Fruit fly (Drosophila melanogaster) whole organism, embryonic: ENCODE data around the gene HipHop.

Source experiments
- CG10274 ChIP-seq: fragments of 200-800 bp; sonication (Bioruptor generic); optimal IDR thresholded peaks from 3 replicates; lab custom pipeline; 2017; ENCODE audit warnings: missing biosample characterization, mild to moderate bottlenecking, missing genetic modification characterization
- CG11504 ChIP-seq: fragments of 200-800 bp; sonication (Bioruptor generic); optimal IDR thresholded peaks from 3 replicates; lab custom pipeline; 2019; ENCODE audit warnings: missing biosample characterization, mild to moderate bottlenecking, missing genetic modification characterization, moderate library complexity
- CG12299 ChIP-seq: fragments of 200-800 bp; sonication (Bioruptor generic); optimal IDR thresholded peaks from 2 replicates; lab custom pipeline; 2018; ENCODE audit warnings: missing biosample characterization, mild to moderate bottlenecking, missing genetic modification characterization
- CG1233 ChIP-seq: fragments of 200-800 bp; sonication (Bioruptor generic); optimal IDR thresholded peaks from 4 replicates; lab custom pipeline; 2018; ENCODE audit warnings: missing biosample characterization, mild to moderate bottlenecking, missing genetic modification characterization
- CG16779 ChIP-seq: fragments of 200-800 bp; sonication (Bioruptor generic); IDR thresholded peaks from 2 replicates; pipeline ENCODE4 v1.3.6; 2022; ENCODE audit warnings: missing biosample characterization, missing genetic modification characterization
- CG17912 ChIP-seq: fragments of 200-800 bp; sonication (Bioruptor generic); optimal IDR thresholded peaks from 2 replicates; lab custom pipeline; 2018; ENCODE audit warnings: missing biosample characterization, mild to moderate bottlenecking, missing genetic modification characterization
- CG2120 ChIP-seq: fragments of 200-800 bp; sonication (Bioruptor generic); optimal IDR thresholded peaks from 3 replicates; lab custom pipeline; 2016; ENCODE audit warnings: missing biosample characterization, missing genetic modification characterization
- CG2199 ChIP-seq: fragments of 200-800 bp; sonication (Bioruptor generic); IDR thresholded peaks from 3 replicates; pipeline ENCODE4 v1.3.6; 2022; ENCODE audit warnings: missing biosample characterization, missing genetic modification characterization
- CG34376 ChIP-seq: fragments of 200-800 bp; sonication (Bioruptor generic); optimal IDR thresholded peaks from 2 replicates; lab custom pipeline; 2018; ENCODE audit warnings: missing biosample characterization, mild to moderate bottlenecking, missing genetic modification characterization
- CG4730 ChIP-seq: fragments of 200-800 bp; sonication (Bioruptor generic); IDR thresholded peaks from 2 replicates; pipeline ENCODE4 v1.3.6; 2022; ENCODE audit warnings: missing biosample characterization, missing genetic modification characterization
- CG4820 ChIP-seq: fragments of 200-800 bp; sonication (Bioruptor generic); optimal IDR thresholded peaks from 3 replicates; lab custom pipeline; 2016; ENCODE audit warnings: missing biosample characterization, missing genetic modification characterization
- CG6175 ChIP-seq: fragments of 200-800 bp; sonication (Bioruptor generic); IDR thresholded peaks from 3 replicates; pipeline ENCODE4 v1.3.6; 2022; ENCODE audit warnings: missing biosample characterization, missing genetic modification characterization
- CG8281 ChIP-seq: fragments of 200-800 bp; sonication (Bioruptor generic); optimal IDR thresholded peaks from 2 replicates; lab custom pipeline; 2018; ENCODE audit warnings: missing biosample characterization, mild to moderate bottlenecking, missing genetic modification characterization, moderate library complexity
- CG8478 ChIP-seq: fragments of >200 bp; optimal IDR thresholded peaks from 2 replicates; lab custom pipeline; 2018
- CG9817 ChIP-seq: fragments of 200-800 bp; sonication (Bioruptor generic); optimal IDR thresholded peaks from 2 replicates; lab custom pipeline; 2018; ENCODE audit warnings: missing biosample characterization, mild to moderate bottlenecking, missing genetic modification characterization, moderate library complexity
- Chrac-16 ChIP-seq: fragments of 200-800 bp; sonication (Bioruptor generic); optimal IDR thresholded peaks from 3 replicates; lab custom pipeline; 2016; ENCODE audit warnings: missing biosample characterization, missing genetic modification characterization
- Dfd ChIP-seq, 2 experiments: fragments of >200 bp; optimal IDR thresholded peaks; 2 replicates each; lab custom pipeline; 2017; ENCODE audit warnings: missing biosample characterization in 2 of 2, missing genetic modification characterization in 2 of 2
- E2f1 ChIP-seq: fragments of 200-800 bp; sonication (Bioruptor generic); IDR thresholded peaks from 2 replicates; pipeline ENCODE4 v1.3.6; 2022; ENCODE audit warnings: missing biosample characterization, missing genetic modification characterization
- E2f2 ChIP-seq: fragments of 200-800 bp; sonication (Bioruptor generic); IDR thresholded peaks from 2 replicates; pipeline ENCODE4 v1.3.6; 2022; ENCODE audit warnings: missing biosample characterization, missing genetic modification characterization
- HLHmδ ChIP-seq: fragments of 200-800 bp; sonication (Bioruptor generic); optimal IDR thresholded peaks from 2 replicates; lab custom pipeline; 2018; ENCODE audit warnings: missing biosample characterization, mild to moderate bottlenecking, missing genetic modification characterization, moderate library complexity
- MTF-1 ChIP-seq: fragments of 200-800 bp; sonication (Bioruptor generic); optimal IDR thresholded peaks from 2 replicates; lab custom pipeline; 2018; ENCODE audit warnings: missing biosample characterization, mild to moderate bottlenecking, missing genetic modification characterization, borderline replicate concordance
- Pdp1 ChIP-seq, 2 experiments: fragments of 200-800 bp; sonication (Bioruptor generic); optimal IDR thresholded peaks; 3 replicates each; lab custom pipeline; 2016; ENCODE audit warnings: missing biosample characterization in 2 of 2, missing genetic modification characterization in 2 of 2, mild to moderate bottlenecking in 1 of 2, moderate library complexity in 1 of 2
- Side ChIP-seq: fragments of 200-800 bp; sonication (Bioruptor generic); optimal IDR thresholded peaks from 2 replicates; lab custom pipeline; 2016; ENCODE audit warnings: missing biosample characterization, missing genetic modification characterization
- Taf1 ChIP-seq: fragments of 200-800 bp; sonication (Bioruptor generic); IDR thresholded peaks from 2 replicates; pipeline ENCODE4 v1.3.6; 2022; ENCODE audit warnings: missing biosample characterization, missing genetic modification characterization
- amos ChIP-seq: fragments of 200-800 bp; sonication (Bioruptor generic); IDR thresholded peaks from 2 replicates; pipeline ENCODE4 v1.3.6; 2022; ENCODE audit warnings: missing biosample characterization, missing genetic modification characterization; ENCODE audit not compliant: partially characterized antibody
- exex ChIP-seq: fragments of 200-800 bp; sonication (Bioruptor generic); optimal IDR thresholded peaks from 4 replicates; lab custom pipeline; 2018; ENCODE audit warnings: missing biosample characterization, mild to moderate bottlenecking, missing genetic modification characterization, moderate library complexity
- ftz-f1 ChIP-seq: fragments of 200-800 bp; sonication (Bioruptor generic); optimal IDR thresholded peaks from 2 replicates; lab custom pipeline; 2016; ENCODE audit warnings: missing biosample characterization, missing genetic modification characterization
- gcm ChIP-seq: fragments of 200-800 bp; sonication (Bioruptor generic); optimal IDR thresholded peaks from 2 replicates; lab custom pipeline; 2019; ENCODE audit warnings: missing biosample characterization, mild to moderate bottlenecking, missing genetic modification characterization, moderate library complexity
- gt ChIP-seq: fragments of 200-800 bp; sonication (Bioruptor generic); IDR thresholded peaks from 2 replicates; pipeline ENCODE4 v1.3.6; 2022; ENCODE audit warnings: missing biosample characterization, missing genetic modification characterization
- jing ChIP-seq: fragments of 200-800 bp; sonication (Bioruptor generic); optimal IDR thresholded peaks from 2 replicates; lab custom pipeline; 2018; ENCODE audit warnings: missing biosample characterization, mild to moderate bottlenecking, missing genetic modification characterization
- lola ChIP-seq, 3 experiments: fragments of >200 bp in 2 of 3; fragments of 200-800 bp in 1 of 3; sonication (Bioruptor generic) in 1 of 3; optimal IDR thresholded peaks; 2 replicates each; lab custom pipeline; 2017 to 2019; ENCODE audit warnings: missing biosample characterization in 3 of 3, missing genetic modification characterization in 3 of 3, mild to moderate bottlenecking in 1 of 3, moderate library complexity in 1 of 3
- mirr ChIP-seq: fragments of 200-800 bp; sonication (Bioruptor generic); optimal IDR thresholded peaks from 3 replicates; lab custom pipeline; 2018; ENCODE audit warnings: missing biosample characterization, mild to moderate bottlenecking, missing genetic modification characterization
- pan ChIP-seq, 4 experiments: fragments of >200 bp in 3 of 4; fragments of 200-800 bp in 1 of 4; sonication (Bioruptor generic) in 1 of 4; optimal IDR thresholded peaks in 3 of 4; IDR thresholded peaks in 1 of 4; 2 replicates each; pipeline versions ENCODE4 v1.3.6 to Lab custom; 2017 to 2022; ENCODE audit warnings: missing biosample characterization in 2 of 4, missing genetic modification characterization in 2 of 4, mixed read lengths in 1 of 4
- pros ChIP-seq: fragments of 200-800 bp; sonication (Bioruptor generic); optimal IDR thresholded peaks from 3 replicates; lab custom pipeline; 2019; ENCODE audit warnings: missing biosample characterization, mild to moderate bottlenecking, missing genetic modification characterization, moderate library complexity
- scrt ChIP-seq: fragments of 200-800 bp; sonication (Bioruptor generic); optimal IDR thresholded peaks from 2 replicates; lab custom pipeline; 2018; ENCODE audit warnings: missing biosample characterization, mild to moderate bottlenecking, missing genetic modification characterization, moderate library complexity
- sna ChIP-seq: fragments of 200-800 bp; sonication (Bioruptor generic); IDR thresholded peaks from 2 replicates; pipeline ENCODE4 v1.3.6; 2022; ENCODE audit warnings: missing biosample characterization, missing genetic modification characterization; ENCODE audit not compliant: partially characterized antibody
- so ChIP-seq: fragments of 200-800 bp; sonication (Bioruptor generic); IDR thresholded peaks from 3 replicates; pipeline ENCODE4 v1.3.6; 2022; ENCODE audit warnings: missing biosample characterization, missing genetic modification characterization
- trem ChIP-seq: fragments of 200-800 bp; optimal IDR thresholded peaks from 3 replicates; lab custom pipeline; 2019; ENCODE audit warnings: missing biosample characterization, mild to moderate bottlenecking, missing genetic modification characterization, moderate library complexity
- vnd ChIP-seq: fragments of 200-800 bp; sonication (Bioruptor generic); IDR thresholded peaks from 3 replicates; pipeline ENCODE4 v1.3.6; 2022; ENCODE audit warnings: missing biosample characterization, missing genetic modification characterization; ENCODE audit not compliant: partially characterized antibody

HipHop gene

DNA sequence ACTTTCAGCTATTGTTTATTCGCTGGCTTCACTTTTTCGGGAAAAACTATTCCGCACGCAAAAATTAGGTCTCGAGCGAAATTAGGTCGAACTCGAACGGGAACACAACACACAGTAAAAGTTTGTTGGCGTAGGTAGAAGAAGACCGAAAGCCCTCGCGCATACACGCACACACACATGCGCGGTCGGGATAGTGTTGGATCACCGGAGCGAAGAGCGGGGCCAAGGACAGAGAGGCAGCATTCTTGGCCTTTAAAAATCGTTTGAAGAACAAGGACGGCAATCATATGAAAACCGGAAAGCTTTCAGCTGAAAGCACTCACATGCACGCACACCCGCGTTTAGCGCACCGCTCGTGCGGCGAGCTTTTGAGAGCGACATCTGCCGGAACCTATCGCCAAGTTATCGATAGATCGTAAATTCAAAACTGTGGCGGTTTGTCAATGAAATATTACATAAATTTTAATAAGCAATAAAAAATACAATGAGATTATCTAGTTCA, 19.7 kb upstream of the HipHop start, which contains the start of gene ftz-f1 (continued):
- TF ChIP-seq CG17912 (GFP tag; lab: Kevin White, UChicago) (peak; percentile 81), Pdp1 (GFP tag; optimal IDR thresholded peaks at IDR 0.05; lab: Kevin White, UChicago) (peak in 1 of 2 experiments; percentile 96), CG1233 (GFP tag; lab: Kevin White, UChicago) (peak; percentile 28), CG2199 (GFP tag; lab: Robert Waterston, UW) (0 out of 3 replicates have a peak, but pooled peaks have one; percentile 27), CG4730 (GFP tag; lab: Robert Waterston, UW) (no peak), CG6175 (GFP tag; lab: Robert Waterston, UW) (no peak), CG10274 (no peak), exex (peak; percentile 37), Side (GFP tag; lab: Kevin White, UChicago) (peak; percentile 24), CG8281 (tag; lab: Kevin White, UChicago) (no peak), CG2120 (peak; percentile 32), CG8478 (peak; percentile 69), CG34376 (GFP tag; lab: Kevin White, UChicago) (peak; percentile 90), amos (GFP tag; lab: Robert Waterston, UW) (peak; percentile 93; the same call in 1 of the 2 replicates), CG12299 (peak; percentile 64), CG16779 (GFP tag; lab: Robert Waterston, UW) (peak; percentile 67), vnd (GFP tag; lab: Robert Waterston, UW) (peak; percentile 77), pan (optimal IDR thresholded peaks at IDR 0.05; lab: Kevin White, UChicago) (no peak), pan (GFP tag; optimal IDR thresholded peaks at IDR 0.05 in 1 of 2, IDR thresholded peaks at IDR 0.05 in 1 of 2) (peak in 1 of 2 experiments; percentile 51), E2f1 (GFP tag; lab: Robert Waterston, UW) (peak; percentile 14; the same call in 1 of the 2 replicates), CG9817 (peak; percentile 9), trem (peak; percentile 38), gt (no peak), Taf1 (no peak), mirr (GFP tag; lab: Kevin White, UChicago) (peak; percentile 85), so (GFP tag; lab: Robert Waterston, UW) (0 out of 3 replicates have a peak, but pooled peaks have one; percentile 9), gcm (peak; percentile 68), CG11504 (no peak), Chrac-16 (GFP tag; lab: Kevin White, UChicago) (peak; percentile 2), lola (GFP tag; optimal IDR thresholded peaks at IDR 0.05; lab: Kevin White, UChicago) (no peak), sna (GFP tag; lab: Robert Waterston, UW) (peak; percentile 79), pros (GFP tag; lab: Kevin White, UChicago) (peak; percentile 53), jing (no peak), scrt (GFP tag; lab: Kevin White, UChicago) (peak; percentile 25), ftz-f1 (GFP tag; lab: Kevin White, UChicago) (peak; percentile 100), MTF-1 (peak; percentile 18), E2f2 (peak; percentile 100), HLHmδ (GFP tag; lab: Kevin White, UChicago) (peak; percentile 31)

DNA sequence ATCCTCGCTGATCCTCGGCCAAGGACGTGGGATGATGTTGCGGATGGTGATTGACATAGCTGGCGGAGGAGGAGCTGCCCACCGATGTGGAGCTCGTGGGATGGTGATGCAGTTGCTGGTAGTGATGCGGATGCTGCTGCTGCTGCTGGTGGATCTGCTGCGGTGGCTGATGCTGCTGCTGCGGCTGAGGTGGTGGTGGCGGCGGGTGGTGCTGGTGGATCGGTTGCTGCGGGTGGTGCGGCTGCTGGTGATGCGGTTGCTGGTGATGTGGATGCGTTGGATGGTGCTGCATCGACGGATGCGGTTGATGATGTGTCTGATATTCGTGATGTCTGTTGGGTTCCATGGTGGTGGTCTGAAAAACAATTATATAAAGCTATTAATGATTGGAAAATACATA, 11.9 kb upstream of the HipHop start:
- TF ChIP-seq Dfd (GFP tag; optimal IDR thresholded peaks at IDR 0.05; lab: Kevin White, UChicago) (peak in 1 of 2 experiments; percentile 56), CG4820 (no peak)
